Fruit fly (Drosophila melanogaster) whole organism, adult: Measurements from ENCODE around the gene Grip91.

Source experiments
- CG11617 ChIP-seq: fragments of 200-800 bp; sonication (Bioruptor generic); optimal IDR thresholded peaks from 2 replicates; lab custom pipeline; 2017; ENCODE audit warnings: mild to moderate bottlenecking, missing biosample characterization, missing genetic modification reagents, missing genetic modification characterization
- CG12768 ChIP-seq: fragments of 200-800 bp; sonication (Bioruptor generic); optimal IDR thresholded peaks from 2 replicates; lab custom pipeline; 2017; ENCODE audit warnings: missing biosample characterization, missing genetic modification characterization, mild to moderate bottlenecking, moderate library complexity, missing genetic modification reagents
- CG14711 ChIP-seq: fragments of 200-800 bp; sonication (Bioruptor generic); optimal IDR thresholded peaks from 2 replicates; lab custom pipeline; 2018; ENCODE audit warnings: missing biosample characterization, mild to moderate bottlenecking, missing genetic modification characterization, moderate library complexity
- CG1620 ChIP-seq: fragments of 200-800 bp; sonication (Bioruptor generic); optimal IDR thresholded peaks from 2 replicates; lab custom pipeline; 2016; ENCODE audit warnings: missing biosample characterization, missing genetic modification characterization
- CG33017 ChIP-seq: fragments of 200-800 bp; sonication (Bioruptor generic); optimal IDR thresholded peaks from 2 replicates; lab custom pipeline; 2018; ENCODE audit warnings: missing biosample characterization, mild to moderate bottlenecking, missing genetic modification characterization, moderate library complexity
- CG5204 ChIP-seq: fragments of 200-800 bp; sonication (Bioruptor generic); optimal IDR thresholded peaks from 2 replicates; lab custom pipeline; 2016; ENCODE audit warnings: missing biosample characterization, missing genetic modification characterization
- CG7045 ChIP-seq: fragments of 200-800 bp; sonication (Bioruptor generic); optimal IDR thresholded peaks from 2 replicates; lab custom pipeline; 2017; ENCODE audit warnings: missing biosample characterization, mild to moderate bottlenecking, missing genetic modification characterization
- CG7101 ChIP-seq: fragments of 200-800 bp; sonication (Bioruptor generic); optimal IDR thresholded peaks from 2 replicates; lab custom pipeline; 2018; ENCODE audit warnings: missing biosample characterization, mild to moderate bottlenecking, missing genetic modification characterization, moderate library complexity
- Clk ChIP-seq: fragments of 200-800 bp; sonication (Bioruptor generic); optimal IDR thresholded peaks from 2 replicates; lab custom pipeline; 2017; ENCODE audit warnings: missing biosample characterization, missing genetic modification characterization
- Crg-1 ChIP-seq: fragments of 200-800 bp; sonication (Bioruptor generic); optimal IDR thresholded peaks from 2 replicates; lab custom pipeline; 2016; ENCODE audit warnings: missing biosample characterization, missing genetic modification characterization
- Hr96 ChIP-seq: fragments of 200-800 bp; sonication (Bioruptor generic); optimal IDR thresholded peaks from 2 replicates; lab custom pipeline; 2016; ENCODE audit warnings: missing biosample characterization, missing genetic modification characterization
- Mnt ChIP-seq: fragments of 200-800 bp; sonication (Bioruptor generic); optimal IDR thresholded peaks from 2 replicates; lab custom pipeline; 2016; ENCODE audit warnings: missing biosample characterization, mild to moderate bottlenecking, missing genetic modification characterization
- bab1 ChIP-seq: fragments of 200-800 bp; sonication (Bioruptor generic); optimal IDR thresholded peaks from 3 replicates; lab custom pipeline; 2019; ENCODE audit warnings: missing biosample characterization, mild to moderate bottlenecking, missing genetic modification characterization, moderate library complexity
- cic ChIP-seq: fragments of 200-800 bp; sonication (Bioruptor generic); optimal IDR thresholded peaks from 2 replicates; lab custom pipeline; 2017; ENCODE audit warnings: missing biosample characterization, mild to moderate bottlenecking, missing genetic modification characterization, moderate library complexity
- cnc ChIP-seq, 2 experiments: fragments of >200 bp; optimal IDR thresholded peaks; 2 replicates each; lab custom pipeline; 2017
- kay ChIP-seq: fragments of 200-800 bp; sonication (Bioruptor generic); peaks from one replicate; lab custom pipeline; 2016; ENCODE audit warnings: missing biosample characterization, missing genetic modification characterization, borderline replicate concordance
- ovo ChIP-seq: fragments of 200-800 bp; sonication (Bioruptor generic); optimal IDR thresholded peaks from 2 replicates; lab custom pipeline; 2016; ENCODE audit warnings: missing biosample characterization, missing genetic modification characterization
- pad ChIP-seq: fragments of 200-800 bp; sonication (Bioruptor generic); optimal IDR thresholded peaks from 3 replicates; lab custom pipeline; 2017; ENCODE audit warnings: missing biosample characterization, missing genetic modification characterization, mild to moderate bottlenecking, moderate library complexity, missing genetic modification reagents
- tj ChIP-seq: fragments of 200-800 bp; sonication (Bioruptor generic); optimal IDR thresholded peaks from 3 replicates; lab custom pipeline; 2017; ENCODE audit warnings: missing biosample characterization, mild to moderate bottlenecking, missing genetic modification characterization, moderate library complexity
- toe ChIP-seq: fragments of 200-800 bp; sonication (Bioruptor generic); optimal IDR thresholded peaks from 2 replicates; lab custom pipeline; 2016; ENCODE audit warnings: missing biosample characterization, missing genetic modification characterization

The Grip91 gene

dm6 chrX:13744599-13745052 is at the start of gene Grip91:
Grip91 (minus strand) TSS chrX:13744683.
- TF ChIP-seq cnc (optimal IDR thresholded peaks at IDR 0.05; lab: Kevin White, UChicago) (no peak), CG11617 (GFP tag; lab: Kevin White, UChicago) (peak; percentile 17), bab1 (GFP tag; lab: Kevin White, UChicago) (peak; percentile 60), CG14711 (tag; lab: Kevin White, UChicago) (peak; percentile 86), ovo (GFP tag; lab: Kevin White, UChicago) (no peak), Hr96 (GFP tag; lab: Kevin White, UChicago) (no peak), Clk (GFP tag; lab: Kevin White, UChicago) (no peak), CG7101 (tag; lab: Kevin White, UChicago) (no peak), Mnt (GFP tag; lab: Kevin White, UChicago) (peak; percentile 44), tj (GFP tag; lab: Kevin White, UChicago) (peak; percentile 77), CG5204 (GFP tag; lab: Kevin White, UChicago) (no peak), pad (GFP tag; lab: Kevin White, UChicago) (peak; percentile 35), CG33017 (tag; lab: Kevin White, UChicago) (no peak), CG1620 (peak; percentile 49), Crg-1 (GFP tag; lab: Kevin White, UChicago) (peak; percentile 52), CG12768 (GFP tag; lab: Kevin White, UChicago) (no peak), CG7045 (GFP tag; lab: Kevin White, UChicago) (no peak), cic (GFP tag; lab: Kevin White, UChicago) (no peak), toe (GFP tag; lab: Kevin White, UChicago) (peak; percentile 23), kay (no peak)

DNA sequence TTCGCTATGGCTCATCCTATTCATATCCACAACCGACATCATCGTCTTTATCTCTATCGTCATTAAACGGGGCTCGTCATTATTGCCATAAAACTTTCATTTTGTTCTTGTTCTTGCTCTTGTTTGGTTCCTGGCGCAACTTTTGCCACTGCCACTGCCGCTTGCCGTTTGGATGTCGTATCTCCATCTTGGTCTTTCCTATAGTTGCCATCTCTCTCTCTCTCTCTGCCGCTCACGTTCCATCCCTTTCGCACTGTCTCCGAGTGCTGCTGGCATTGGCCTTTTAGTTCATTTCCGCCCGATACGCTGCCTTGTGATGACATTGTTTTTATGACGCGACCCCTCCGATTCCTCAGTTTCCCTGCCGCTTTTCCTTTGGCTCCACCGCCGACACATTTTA is 48.0 kb upstream of the Grip91 start:
- TF ChIP-seq CG1620 (no peak), Mnt (GFP tag; lab: Kevin White, UChicago) (no peak), CG11617 (GFP tag; lab: Kevin White, UChicago) (no peak), Clk (GFP tag; lab: Kevin White, UChicago) (no peak), toe (GFP tag; lab: Kevin White, UChicago) (no peak), Hr96 (GFP tag; lab: Kevin White, UChicago) (no peak), CG7045 (GFP tag; lab: Kevin White, UChicago) (no peak), CG14711 (tag; lab: Kevin White, UChicago) (no peak), pad (GFP tag; lab: Kevin White, UChicago) (no peak), bab1 (GFP tag; lab: Kevin White, UChicago) (no peak), tj (GFP tag; lab: Kevin White, UChicago) (no peak), cic (GFP tag; lab: Kevin White, UChicago) (no peak), CG5204 (GFP tag; lab: Kevin White, UChicago) (no peak), Crg-1 (GFP tag; lab: Kevin White, UChicago) (no peak), ovo (GFP tag; lab: Kevin White, UChicago) (no peak), kay (no peak)

- TF ChIP-seq CG5204 (GFP tag; lab: Kevin White, UChicago) (no peak), bab1 (GFP tag; lab: Kevin White, UChicago) (no peak), CG33017 (tag; lab: Kevin White, UChicago) (no peak), Clk (GFP tag; lab: Kevin White, UChicago) (no peak), tj (GFP tag; lab: Kevin White, UChicago) (no peak), CG12768 (GFP tag; lab: Kevin White, UChicago) (no peak), pad (GFP tag; lab: Kevin White, UChicago) (no peak), cnc (optimal IDR thresholded peaks at IDR 0.05; lab: Kevin White, UChicago) (no peak), Hr96 (GFP tag; lab: Kevin White, UChicago) (no peak)
These were observed 46.5 kb upstream of the Grip91 start, which contains the start of gene CG10993 for dm6 chrX:13791011-13791410. CG10993 (minus strand) TSS chrX:13791111.

dm6 chrX:13788973-13789682 is 44.6 kb upstream of the Grip91 start:
- TF ChIP-seq cnc (optimal IDR thresholded peaks at IDR 0.05; lab: Kevin White, UChicago) = no peak
- TF ChIP-seq tj (GFP tag; lab: Kevin White, UChicago) = no peak
- TF ChIP-seq ovo (GFP tag; lab: Kevin White, UChicago) = no peak
- TF ChIP-seq CG1620 = no peak

- TF ChIP-seq cic (GFP tag; lab: Kevin White, UChicago) (no peak), pad (GFP tag; lab: Kevin White, UChicago) (no peak), ovo (GFP tag; lab: Kevin White, UChicago) (no peak), Crg-1 (GFP tag; lab: Kevin White, UChicago) (no peak), CG7045 (GFP tag; lab: Kevin White, UChicago) (no peak), toe (GFP tag; lab: Kevin White, UChicago) (no peak), cnc (optimal IDR thresholded peaks at IDR 0.05; lab: Kevin White, UChicago) (no peak), Hr96 (GFP tag; lab: Kevin White, UChicago) (no peak), tj (GFP tag; lab: Kevin White, UChicago) (no peak)
These were observed 42.9 kb upstream of the Grip91 start for dm6 chrX:13787282-13787850.
